Fruit fly (Drosophila melanogaster) whole organism, prepupa: Measurements from ENCODE around the gene amx.
A peak's percentile ranks its signal among the peaks of the same experiment; 100 is the strongest.

Experiments used
- Blimp-1 ChIP-seq: fragments of 200-800 bp; sonication (Bioruptor generic); optimal IDR thresholded peaks from 3 replicates; lab custom pipeline; 2017; ENCODE audit warnings: missing biosample characterization, missing genetic modification characterization, mild to moderate bottlenecking, moderate library complexity, missing genetic modification reagents
- CG10631 ChIP-seq: fragments of 200-800 bp; sonication (Bioruptor generic); optimal IDR thresholded peaks from 2 replicates; lab custom pipeline; 2016; ENCODE audit warnings: missing biosample characterization, missing genetic modification characterization
- CG11294 ChIP-seq: fragments of 200-800 bp; sonication (Bioruptor generic); IDR thresholded peaks from 2 replicates; pipeline ENCODE4 v1.3.6; 2022; ENCODE audit warnings: missing biosample characterization, missing genetic modification characterization
- CG11762 ChIP-seq: fragments of 200-800 bp; sonication (Bioruptor generic); optimal IDR thresholded peaks from 3 replicates; lab custom pipeline; 2016; ENCODE audit warnings: missing biosample characterization, missing genetic modification characterization; ENCODE audit not compliant: insufficient read depth
- CG11902 ChIP-seq: fragments of 200-800 bp; sonication (Bioruptor generic); optimal IDR thresholded peaks from 3 replicates; lab custom pipeline; 2016; ENCODE audit warnings: missing biosample characterization, missing genetic modification characterization
- CG15336 ChIP-seq: fragments of 200-800 bp; sonication (Bioruptor generic); IDR thresholded peaks from 2 replicates; pipeline ENCODE4 v1.3.6; 2022; ENCODE audit warnings: missing biosample characterization, missing genetic modification characterization
- CG3032 ChIP-seq: fragments of 200-800 bp; optimal IDR thresholded peaks from 2 replicates; lab custom pipeline; 2019; ENCODE audit warnings: missing biosample characterization, mild to moderate bottlenecking, missing genetic modification characterization, moderate library complexity
- CG31627 ChIP-seq: fragments of 200-800 bp; sonication (Bioruptor generic); optimal IDR thresholded peaks from 3 replicates; lab custom pipeline; 2016; ENCODE audit warnings: missing biosample characterization, missing genetic modification characterization
- CG32006 ChIP-seq: fragments of 200-800 bp; sonication (Bioruptor generic); optimal IDR thresholded peaks from 3 replicates; lab custom pipeline; 2017; ENCODE audit warnings: missing biosample characterization, mild to moderate bottlenecking, missing genetic modification characterization
- CG34406 ChIP-seq: fragments of 200-800 bp; sonication (Bioruptor generic); optimal IDR thresholded peaks from 3 replicates; lab custom pipeline; 2016; ENCODE audit warnings: missing biosample characterization, missing genetic modification characterization
- CG6163 ChIP-seq: fragments of 200-800 bp; sonication (Bioruptor generic); IDR thresholded peaks from 3 replicates; pipeline ENCODE4 v1.3.6; 2022; ENCODE audit warnings: missing biosample characterization, missing genetic modification characterization
- CG6276 ChIP-seq: fragments of 200-800 bp; sonication (Bioruptor generic); optimal IDR thresholded peaks from 2 replicates; lab custom pipeline; 2017; ENCODE audit warnings: missing biosample characterization, mild to moderate bottlenecking, missing genetic modification characterization
- CG6792 ChIP-seq: fragments of 200-800 bp; sonication (Bioruptor generic); optimal IDR thresholded peaks from 3 replicates; lab custom pipeline; 2016; ENCODE audit warnings: missing biosample characterization, missing genetic modification characterization
- CG6854 ChIP-seq: fragments of 200-800 bp; sonication (Bioruptor generic); optimal IDR thresholded peaks from 2 replicates; lab custom pipeline; 2017; ENCODE audit warnings: missing biosample characterization, mild to moderate bottlenecking, missing genetic modification characterization
- CG7368 ChIP-seq: fragments of 200-800 bp; sonication (Bioruptor generic); optimal IDR thresholded peaks from 3 replicates; lab custom pipeline; 2016; ENCODE audit warnings: missing biosample characterization, missing genetic modification characterization
- CG8119 ChIP-seq: fragments of 200-800 bp; sonication (Bioruptor generic); IDR thresholded peaks from 3 replicates; pipeline ENCODE4 v1.3.6; 2022; ENCODE audit warnings: missing biosample characterization, missing genetic modification characterization
- CG8632 ChIP-seq: fragments of 200-800 bp; sonication (Bioruptor generic); optimal IDR thresholded peaks from 3 replicates; lab custom pipeline; 2016; ENCODE audit warnings: missing biosample characterization, missing genetic modification characterization
- CG9139 ChIP-seq: fragments of 200-800 bp; sonication (Bioruptor generic); optimal IDR thresholded peaks from 3 replicates; lab custom pipeline; 2017; ENCODE audit warnings: missing biosample characterization, mild to moderate bottlenecking, missing genetic modification characterization
- Eip75B ChIP-seq: fragments of 200-800 bp; sonication (Bioruptor generic); optimal IDR thresholded peaks from 3 replicates; lab custom pipeline; 2016; ENCODE audit warnings: missing biosample characterization, missing genetic modification characterization
- Eip78C ChIP-seq: fragments of 200-800 bp; sonication (Bioruptor generic); peaks from one replicate; lab custom pipeline; 2016; ENCODE audit warnings: missing biosample characterization, missing genetic modification characterization
- Eip93F ChIP-seq: fragments of 200-800 bp; sonication (Bioruptor generic); optimal IDR thresholded peaks from 2 replicates; lab custom pipeline; 2016; ENCODE audit warnings: missing biosample characterization, mild to moderate bottlenecking, missing genetic modification characterization
- Ets21C ChIP-seq: fragments of 200-800 bp; sonication (Bioruptor generic); optimal IDR thresholded peaks from 3 replicates; lab custom pipeline; 2016; ENCODE audit warnings: missing biosample characterization, missing genetic modification characterization
- Ets96B ChIP-seq: fragments of 200-800 bp; optimal IDR thresholded peaks from 2 replicates; lab custom pipeline; 2019; ENCODE audit warnings: missing biosample characterization, mild to moderate bottlenecking, missing genetic modification characterization, moderate library complexity
- Hr39 ChIP-seq: fragments of 200-800 bp; sonication (Bioruptor generic); optimal IDR thresholded peaks from 2 replicates; lab custom pipeline; 2016; ENCODE audit warnings: missing biosample characterization, missing genetic modification characterization
- Hr4 ChIP-seq: fragments of 200-800 bp; sonication (Bioruptor generic); optimal IDR thresholded peaks from 3 replicates; lab custom pipeline; 2016; ENCODE audit warnings: missing biosample characterization, missing genetic modification characterization
- Met ChIP-seq: fragments of 200-800 bp; sonication (Bioruptor generic); optimal IDR thresholded peaks from 3 replicates; lab custom pipeline; 2016; ENCODE audit warnings: missing biosample characterization, missing genetic modification characterization
- OdsH ChIP-seq: fragments of 200-800 bp; sonication (Bioruptor generic); optimal IDR thresholded peaks from 3 replicates; lab custom pipeline; 2016; ENCODE audit warnings: missing biosample characterization, missing genetic modification characterization
- Smox ChIP-seq: fragments of 200-800 bp; sonication (Bioruptor generic); optimal IDR thresholded peaks from 3 replicates; lab custom pipeline; 2016; ENCODE audit warnings: missing biosample characterization, missing genetic modification characterization
- Sox14 ChIP-seq: fragments of 200-800 bp; sonication (Bioruptor generic); optimal IDR thresholded peaks from 3 replicates; lab custom pipeline; 2016; ENCODE audit warnings: missing biosample characterization, missing genetic modification characterization
- achi ChIP-seq: fragments of 200-800 bp; sonication (Bioruptor generic); optimal IDR thresholded peaks from 3 replicates; lab custom pipeline; 2016; ENCODE audit warnings: missing biosample characterization, missing genetic modification characterization
- acj6 ChIP-seq: fragments of 200-800 bp; sonication (Bioruptor generic); optimal IDR thresholded peaks from 3 replicates; lab custom pipeline; 2016; ENCODE audit warnings: missing biosample characterization, missing genetic modification characterization
- dac ChIP-seq: fragments of 200-800 bp; sonication (Bioruptor generic); optimal IDR thresholded peaks from 2 replicates; lab custom pipeline; 2017; ENCODE audit warnings: missing biosample characterization, mild to moderate bottlenecking, missing genetic modification characterization
- dsx ChIP-seq: fragments of 200-800 bp; optimal IDR thresholded peaks from 3 replicates; lab custom pipeline; 2019; ENCODE audit warnings: missing biosample characterization, mild to moderate bottlenecking, missing genetic modification characterization, moderate library complexity; ENCODE audit not compliant: poor library complexity, severe bottlenecking
- eg ChIP-seq: fragments of 200-800 bp; sonication (Bioruptor generic); IDR thresholded peaks from 3 replicates; pipeline ENCODE4 v1.3.6; 2022; ENCODE audit warnings: missing biosample characterization, missing genetic modification characterization
- fd59A ChIP-seq: fragments of 200-800 bp; sonication (Bioruptor generic); optimal IDR thresholded peaks from 2 replicates; lab custom pipeline; 2017; ENCODE audit warnings: missing biosample characterization, mild to moderate bottlenecking, missing genetic modification characterization, missing genetic modification reagents
- fd85E ChIP-seq: fragments of 200-800 bp; sonication (Bioruptor generic); optimal IDR thresholded peaks from 3 replicates; lab custom pipeline; 2016; ENCODE audit warnings: missing biosample characterization, missing genetic modification characterization
- lz ChIP-seq: fragments of 200-800 bp; sonication (Bioruptor generic); optimal IDR thresholded peaks from 3 replicates; lab custom pipeline; 2016; ENCODE audit warnings: missing biosample characterization, missing genetic modification characterization
- net ChIP-seq: fragments of 200-800 bp; sonication (Bioruptor generic); optimal IDR thresholded peaks from 3 replicates; lab custom pipeline; 2016; ENCODE audit warnings: missing biosample characterization, missing genetic modification characterization
- pdm3 ChIP-seq: fragments of 200-800 bp; sonication (Bioruptor generic); optimal IDR thresholded peaks from 3 replicates; lab custom pipeline; 2016; ENCODE audit warnings: missing biosample characterization, missing genetic modification characterization
- spab ChIP-seq: fragments of 200-800 bp; sonication (Bioruptor generic); optimal IDR thresholded peaks from 2 replicates; lab custom pipeline; 2017; ENCODE audit warnings: missing biosample characterization, mild to moderate bottlenecking, missing genetic modification characterization, missing genetic modification reagents
- ss ChIP-seq, 2 experiments: fragments of 200-800 bp; sonication (Bioruptor generic); optimal IDR thresholded peaks; 2 replicates in 1 of 2; 3 replicates in 1 of 2; lab custom pipeline; 2017 to 2018; ENCODE audit warnings: mild to moderate bottlenecking in 2 of 2, missing biosample characterization in 2 of 2, missing genetic modification characterization in 2 of 2, moderate library complexity in 1 of 2
- svp ChIP-seq: fragments of 200-800 bp; sonication (Bioruptor generic); peaks from one replicate; lab custom pipeline; 2016; ENCODE audit warnings: missing biosample characterization, missing genetic modification characterization
- topi ChIP-seq: fragments of 200-800 bp; sonication (Bioruptor generic); optimal IDR thresholded peaks from 3 replicates; lab custom pipeline; 2016; ENCODE audit warnings: missing biosample characterization, missing genetic modification characterization
- vri ChIP-seq: fragments of 200-800 bp; sonication (Bioruptor generic); optimal IDR thresholded peaks from 3 replicates; lab custom pipeline; 2016; ENCODE audit warnings: missing biosample characterization, mild to moderate bottlenecking, missing genetic modification characterization

amx gene

dm6 chrX:9247171-9247783, at the start of gene amx, which contains the start of gene Dsor1:
Gene amx, minus strand, starts transcription at chrX:9247336.
Gene Dsor1, plus strand, starts transcription at chrX:9247342.
- TF ChIP-seq CG10631, result no peak
- no peak for TF ChIP-seq Blimp-1 (GFP tag; lab: Kevin White, UChicago)
- peak; percentile 59 for TF ChIP-seq Eip78C (GFP tag; lab: Kevin White, UChicago)
- no peak for TF ChIP-seq CG7368 (GFP tag; lab: Kevin White, UChicago)
- TF ChIP-seq svp (GFP tag; lab: Kevin White, UChicago), result peak; percentile 11
- peak; percentile 7 for TF ChIP-seq Sox14
- TF ChIP-seq OdsH (GFP tag; lab: Kevin White, UChicago), result no peak
- no peak for TF ChIP-seq Smox (GFP tag; lab: Kevin White, UChicago)
- TF ChIP-seq CG8119 (GFP tag; lab: Robert Waterston, UW), result no peak
- TF ChIP-seq CG32006, result no peak
- no peak for TF ChIP-seq fd85E (GFP tag; lab: Kevin White, UChicago)
- no peak for TF ChIP-seq CG6854 (GFP tag; lab: Kevin White, UChicago)
- TF ChIP-seq CG11902 (GFP tag; lab: Kevin White, UChicago), result no peak

dm6 chrX:9296518-9296917, 49.4 kb upstream of the amx start:
- TF ChIP-seq CG32006, result no peak
- TF ChIP-seq CG6276 (GFP tag; lab: Kevin White, UChicago), result no peak
- TF ChIP-seq Eip78C (GFP tag; lab: Kevin White, UChicago), result no peak
- TF ChIP-seq pdm3 (GFP tag; lab: Kevin White, UChicago), result no peak
- no peak for TF ChIP-seq lz (GFP tag; lab: Kevin White, UChicago)
- TF ChIP-seq eg, result no peak
- no peak for TF ChIP-seq CG15336
- no peak for TF ChIP-seq CG8119 (GFP tag; lab: Robert Waterston, UW)
- TF ChIP-seq dsx (GFP tag; lab: Kevin White, UChicago), result no peak
- no peak for TF ChIP-seq svp (GFP tag; lab: Kevin White, UChicago)
- TF ChIP-seq Hr39 (GFP tag; lab: Kevin White, UChicago), result no peak
- TF ChIP-seq Eip93F (GFP tag; lab: Kevin White, UChicago), result no peak
- TF ChIP-seq Smox (GFP tag; lab: Kevin White, UChicago), result no peak
- no peak for TF ChIP-seq CG3032 (tag; lab: Kevin White, UChicago)

- TF ChIP-seq CG32006, result no peak
- no peak for TF ChIP-seq CG10631
- no peak for TF ChIP-seq CG9139
- no peak for TF ChIP-seq Ets21C (GFP tag; lab: Kevin White, UChicago)
- no peak for TF ChIP-seq CG6792 (GFP tag; lab: Kevin White, UChicago)
- TF ChIP-seq Eip75B (GFP tag; lab: Kevin White, UChicago), result no peak
- no peak for TF ChIP-seq CG34406
- peak; percentile 12 for TF ChIP-seq acj6 (GFP tag; lab: Kevin White, UChicago)
- TF ChIP-seq Eip78C (GFP tag; lab: Kevin White, UChicago), result peak; percentile 53
- TF ChIP-seq CG6276 (GFP tag; lab: Kevin White, UChicago), result no peak
- no peak for TF ChIP-seq achi (GFP tag; lab: Kevin White, UChicago)
- no peak for TF ChIP-seq dac (GFP tag; lab: Kevin White, UChicago)
- TF ChIP-seq Sox14, result no peak
- no peak for TF ChIP-seq CG8119 (GFP tag; lab: Robert Waterston, UW)
- peak; percentile 20 for TF ChIP-seq Ets96B
- no peak for TF ChIP-seq fd59A (GFP tag; lab: Kevin White, UChicago)
- TF ChIP-seq CG11294 (GFP tag; lab: Robert Waterston, UW), result no peak
- TF ChIP-seq CG11902 (GFP tag; lab: Kevin White, UChicago), result no peak
- peak; percentile 21 for TF ChIP-seq svp (GFP tag; lab: Kevin White, UChicago)
- TF ChIP-seq ss (GFP tag; optimal IDR thresholded peaks at IDR 0.05; lab: Kevin White, UChicago), result peak in 1 of 2 experiments; percentile 16
- TF ChIP-seq Hr4 (GFP tag; lab: Kevin White, UChicago), result no peak
- TF ChIP-seq Smox (GFP tag; lab: Kevin White, UChicago), result no peak
- peak; percentile 54; the same call in 2 of the 3 replicates for TF ChIP-seq CG6163
- no peak for TF ChIP-seq fd85E (GFP tag; lab: Kevin White, UChicago)
- no peak for TF ChIP-seq vri
- TF ChIP-seq CG11762 (GFP tag; lab: Kevin White, UChicago), result no peak
- TF ChIP-seq CG31627, result peak; percentile 1
- peak; percentile 16 for TF ChIP-seq Hr39 (GFP tag; lab: Kevin White, UChicago)
- no peak for TF ChIP-seq CG7368 (GFP tag; lab: Kevin White, UChicago)
- no peak for TF ChIP-seq dsx (GFP tag; lab: Kevin White, UChicago)
- TF ChIP-seq spab (GFP tag; lab: Kevin White, UChicago), result no peak
- no peak for TF ChIP-seq OdsH (GFP tag; lab: Kevin White, UChicago)
- no peak for TF ChIP-seq Met (GFP tag; lab: Kevin White, UChicago)
- peak; percentile 20 for TF ChIP-seq pdm3 (GFP tag; lab: Kevin White, UChicago)
- no peak for TF ChIP-seq net
- no peak for TF ChIP-seq CG8632 (GFP tag; lab: Kevin White, UChicago)
- TF ChIP-seq topi (GFP tag; lab: Kevin White, UChicago), result no peak
- 0 out of 2 replicates have a peak, but pooled peaks have one; percentile 14 for TF ChIP-seq CG15336
Observed at dm6 chrX:9295518-9295917, 48.4 kb upstream of the amx start.
